Worm (Caenorhabditis elegans) whole organism, L2 larva: ENCODE measurements around the gene spe-41.
"Not testable (repeated sequence)": the region's sequence is repeated elsewhere in the genome, so short reads cannot be mapped to it uniquely, and the experiment has no call there.

Experiments
- F13H6.1 ChIP-seq: sonication (generic microtip); optimal IDR thresholded peaks from 2 replicates; lab custom pipeline; 2016; ENCODE audit warnings: missing genetic modification characterization, missing compliant biosample characterization
- ZK546.5 ChIP-seq: sonication (generic microtip); optimal IDR thresholded peaks from 2 replicates; lab custom pipeline; 2017; ENCODE audit warnings: missing biosample characterization, missing genetic modification characterization
- crh-2 ChIP-seq: sonication (generic microtip); optimal IDR thresholded peaks from 2 replicates; lab custom pipeline; 2017; ENCODE audit warnings: missing biosample characterization, missing genetic modification characterization
- dmd-4 ChIP-seq: sonication (generic microtip); optimal IDR thresholded peaks from 2 replicates; lab custom pipeline; 2017; ENCODE audit warnings: missing biosample characterization, missing genetic modification characterization
- egl-27 ChIP-seq: sonication (generic microtip); optimal IDR thresholded peaks from 3 replicates; lab custom pipeline; 2017; ENCODE audit warnings: missing biosample characterization, missing genetic modification reagents, missing genetic modification characterization
- elt-3 ChIP-seq: sonication (generic microtip); optimal IDR thresholded peaks from 2 replicates; lab custom pipeline; 2017; ENCODE audit warnings: missing biosample characterization, missing genetic modification characterization
- fos-1 ChIP-seq: fragments of 150-350 bp; optimal IDR thresholded peaks from 2 replicates; lab custom pipeline; 2014; ENCODE audit warnings: missing biosample characterization, missing genetic modification characterization
- gmeb-1 ChIP-seq: fragments of 150-350 bp; optimal IDR thresholded peaks from 2 replicates; lab custom pipeline; 2014; ENCODE audit warnings: missing biosample characterization, missing genetic modification characterization
- lin-11 ChIP-seq: fragments of 150-350 bp; sonication (generic microtip); optimal IDR thresholded peaks from 2 replicates; lab custom pipeline; 2014; ENCODE audit warnings: missing biosample characterization, missing genetic modification characterization, inconsistent platforms, mixed read lengths
- lin-39 ChIP-seq: fragments of 150-350 bp; optimal IDR thresholded peaks from 2 replicates; lab custom pipeline; 2014; ENCODE audit warnings: missing biosample characterization, missing genetic modification reagents, missing genetic modification characterization
- lsy-2 ChIP-seq, 2 experiments: fragments of 150-350 bp in 1 of 2; sonication (generic microtip) in 1 of 2; optimal IDR thresholded peaks; 2 replicates each; lab custom pipeline; 2014 to 2017; ENCODE audit warnings: missing biosample characterization in 2 of 2, missing genetic modification characterization in 2 of 2
- mab-5 ChIP-seq: fragments of 150-350 bp; optimal IDR thresholded peaks from 2 replicates; lab custom pipeline; 2014; ENCODE audit warnings: missing biosample characterization, missing genetic modification characterization
- mbf-1 ChIP-seq: sonication (generic microtip); optimal IDR thresholded peaks from 2 replicates; lab custom pipeline; 2017; ENCODE audit warnings: missing biosample characterization, missing genetic modification characterization
- mdl-1 ChIP-seq, 2 experiments: fragments of 150-350 bp in 1 of 2; sonication (generic microtip) in 1 of 2; optimal IDR thresholded peaks; 2 replicates each; lab custom pipeline; 2017; ENCODE audit warnings: missing biosample characterization in 2 of 2, missing genetic modification characterization in 2 of 2
- nhr-10 ChIP-seq: sonication (generic microtip); optimal IDR thresholded peaks from 2 replicates; lab custom pipeline; 2017; ENCODE audit warnings: missing biosample characterization, missing genetic modification characterization
- nhr-12 ChIP-seq: fragments of 150-350 bp; optimal IDR thresholded peaks from 2 replicates; lab custom pipeline; 2014; ENCODE audit warnings: missing biosample characterization, missing genetic modification characterization
- nhr-21 ChIP-seq: fragments of 150-350 bp; optimal IDR thresholded peaks from 2 replicates; lab custom pipeline; 2014; ENCODE audit warnings: missing biosample characterization, missing genetic modification characterization
- nhr-237 ChIP-seq: fragments of 150-350 bp; optimal IDR thresholded peaks from 2 replicates; lab custom pipeline; 2014; ENCODE audit warnings: missing biosample characterization, missing genetic modification characterization
- nhr-25 ChIP-seq: fragments of 150-350 bp; sonication (generic microtip); optimal IDR thresholded peaks from 3 replicates; lab custom pipeline; 2014; ENCODE audit warnings: missing biosample characterization, missing genetic modification characterization
- nhr-6 ChIP-seq: fragments of 150-350 bp; optimal IDR thresholded peaks from 2 replicates; lab custom pipeline; 2014; ENCODE audit warnings: missing biosample characterization, missing genetic modification characterization
- sem-4 ChIP-seq: fragments of 150-350 bp; optimal IDR thresholded peaks from 2 replicates; lab custom pipeline; 2014; ENCODE audit warnings: missing biosample characterization, missing genetic modification reagents, missing genetic modification characterization
- skn-1 ChIP-seq: sonication (generic microtip); optimal IDR thresholded peaks from 2 replicates; lab custom pipeline; 2017; ENCODE audit warnings: missing biosample characterization, missing genetic modification characterization
- sma-3 ChIP-seq: sonication (generic microtip); optimal IDR thresholded peaks from 2 replicates; lab custom pipeline; 2016; ENCODE audit warnings: missing genetic modification reagents, missing genetic modification characterization, missing compliant biosample characterization
- sma-9 ChIP-seq, 2 experiments: fragments of 150-350 bp in 1 of 2; sonication (generic microtip) in 1 of 2; optimal IDR thresholded peaks; 2 replicates each; lab custom pipeline; 2014 to 2016; ENCODE audit warnings: missing genetic modification characterization in 2 of 2, mild to moderate bottlenecking in 1 of 2, missing biosample characterization in 1 of 2, missing compliant biosample characterization in 1 of 2, missing genetic modification reagents in 1 of 2, moderate library complexity in 1 of 2
- unc-39 ChIP-seq: fragments of 150-350 bp; optimal IDR thresholded peaks from 2 replicates; lab custom pipeline; 2014; ENCODE audit warnings: missing biosample characterization, missing genetic modification characterization
- unc-55 ChIP-seq: fragments of 150-350 bp; sonication (generic microtip); optimal IDR thresholded peaks from 3 replicates; lab custom pipeline; 2014; ENCODE audit warnings: missing biosample characterization, missing genetic modification reagents, missing genetic modification characterization
- unc-62 ChIP-seq: fragments of 150-350 bp; optimal IDR thresholded peaks from 2 replicates; lab custom pipeline; 2014; ENCODE audit warnings: missing biosample characterization, missing genetic modification reagents, missing genetic modification characterization
- zag-1 ChIP-seq: fragments of 150-350 bp; optimal IDR thresholded peaks from 2 replicates; lab custom pipeline; 2014; ENCODE audit warnings: missing biosample characterization, missing genetic modification characterization
- ztf-11 ChIP-seq: sonication (generic microtip); optimal IDR thresholded peaks from 2 replicates; lab custom pipeline; 2017; ENCODE audit warnings: missing biosample characterization, missing genetic modification characterization
- ztf-4 ChIP-seq: fragments of 150-350 bp; optimal IDR thresholded peaks from 2 replicates; lab custom pipeline; 2014; ENCODE audit warnings: missing biosample characterization, missing genetic modification characterization

Gene spe-41

DNA sequence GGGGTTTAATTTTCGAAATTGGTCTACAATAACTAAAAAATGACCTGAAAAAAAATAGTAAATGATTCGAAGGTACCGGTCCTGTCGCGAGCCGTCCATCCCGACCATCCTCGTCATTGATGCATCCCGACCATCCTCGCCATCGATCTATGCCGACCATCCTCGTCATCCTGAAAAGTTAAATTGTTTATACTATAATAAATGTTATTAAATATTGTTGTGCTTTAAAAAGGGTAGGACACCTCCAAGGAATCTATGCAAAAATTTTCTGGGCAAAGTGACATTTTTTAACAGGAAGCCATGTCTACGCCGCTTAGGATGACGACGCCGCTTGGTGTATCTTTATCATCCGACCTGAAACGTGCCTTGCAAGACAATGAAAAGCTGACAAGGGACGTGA, 10.0 kb upstream of the spe-41 start, which contains the start of gene C34C12.1:
TSS of gene C34C12.1 (plus strand) at position 301 of the 400 bp plus-strand sequence.
- not testable (repeated sequence) for TF ChIP-seq dmd-4, lin-11, fos-1 (tag; lab: Kevin White, UChicago)

DNA sequence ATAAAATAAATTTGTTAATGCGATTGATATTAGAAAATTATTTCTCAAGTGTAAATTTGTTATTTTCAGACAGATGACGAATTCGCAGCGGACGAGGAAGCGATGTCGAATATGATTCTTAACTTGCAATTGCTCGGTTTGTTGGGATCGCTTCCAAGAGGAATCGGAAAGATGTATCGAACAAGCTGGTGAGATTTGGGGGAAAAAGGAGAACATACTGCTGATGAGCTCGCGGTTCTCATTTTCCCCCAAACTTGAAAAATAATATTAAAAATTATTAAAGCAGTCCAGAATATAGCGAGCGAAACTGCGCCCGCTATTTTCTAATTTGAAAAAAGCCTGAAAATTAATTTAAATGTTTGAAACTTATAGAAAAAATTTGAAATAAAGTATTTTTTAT, 9.5 kb upstream of the spe-41 start, which contains the start of gene C34C12.2:
TSS of gene C34C12.2 (plus strand) at position 301 of the 400 bp plus-strand sequence.
- not testable (repeated sequence) for TF ChIP-seq mab-5 (tag; lab: Kevin White, UChicago); sma-9 (GFP tag; optimal IDR thresholded peaks at IDR 0.05; lab: Kevin White, UChicago); sma-9 (tag; optimal IDR thresholded peaks at IDR 0.05; lab: Kevin White, UChicago); crh-2 (tag; lab: Kevin White, UChicago)
- TF ChIP-seq, all 48 proteins: peak for 0; not testable (repeated sequence) for 48

DNA sequence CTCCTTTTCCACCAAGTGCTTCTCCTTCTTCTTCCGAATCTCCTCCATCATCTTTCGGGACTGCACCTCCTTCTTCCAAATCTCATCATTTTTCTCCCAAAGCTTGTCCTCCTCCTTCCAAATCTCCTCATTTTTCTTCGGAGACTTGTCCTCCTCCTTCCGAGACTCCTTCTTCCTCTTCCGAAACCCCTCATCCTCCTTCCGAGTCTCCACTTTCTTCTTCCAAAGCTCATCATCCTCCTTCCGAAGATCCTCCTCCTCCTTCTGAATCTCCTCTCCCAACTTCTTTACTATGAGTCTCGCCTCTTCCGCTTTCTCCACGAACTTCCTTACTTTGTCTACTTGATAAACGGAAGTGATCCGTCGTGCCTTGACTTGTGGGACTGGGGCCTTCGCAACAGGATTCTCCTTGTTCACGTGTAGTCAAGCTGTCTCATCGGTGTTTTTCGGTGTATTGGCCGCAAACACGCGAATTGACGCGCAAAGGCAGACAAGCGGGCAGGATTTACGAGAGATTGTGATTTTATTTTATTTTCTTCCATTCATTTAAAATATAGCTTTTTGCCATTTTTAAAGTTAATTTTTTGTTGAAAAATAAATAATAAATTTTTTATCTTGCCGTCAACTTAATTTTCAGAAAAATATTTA, 8.7 kb upstream of the spe-41 start, which contains the start of the genes K01A11.3 and C34C12.12:
TSS of gene K01A11.3 (minus strand) at position 51 of the 648 bp plus-strand sequence.
TSS of gene C34C12.12 (plus strand) at position 632 of the 648 bp plus-strand sequence.
- TF ChIP-seq nhr-12 (no peak), ZK546.5 (no peak), mdl-1 (tag; optimal IDR thresholded peaks at IDR 0.05; lab: Kevin White, UChicago) (no peak), mab-5 (tag; lab: Kevin White, UChicago) (no peak), sem-4 (tag; lab: Kevin White, UChicago) (no peak), gmeb-1 (tag; lab: Kevin White, UChicago) (no peak), lin-39 (no peak), nhr-6 (tag; lab: Kevin White, UChicago) (no peak), ztf-4 (no peak)

DNA sequence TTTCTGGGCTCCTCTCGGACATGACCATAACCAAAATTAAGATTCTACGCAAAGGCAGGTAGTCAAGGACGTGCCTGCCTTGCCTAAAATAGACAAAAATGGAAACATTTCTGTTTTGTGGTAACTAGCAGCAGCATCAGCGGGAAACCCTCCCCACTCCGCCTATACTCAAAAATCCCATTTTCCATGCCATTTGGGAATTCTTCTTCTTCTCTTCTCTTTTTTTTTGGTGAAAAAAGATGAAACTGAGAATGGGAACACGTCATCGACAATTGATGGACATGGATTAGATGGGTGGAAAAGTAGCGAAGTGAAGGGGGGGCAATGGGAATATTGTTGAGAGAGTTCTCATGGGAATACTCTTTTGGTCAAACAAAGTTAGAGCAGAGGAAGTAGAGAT, 6.9 kb downstream of the spe-41 start:
- TF ChIP-seq unc-55 (GFP tag; lab: Kevin White, UChicago), result peak; percentile 47
- TF ChIP-seq zag-1 (tag; lab: Kevin White, UChicago), result peak; percentile 77
- TF ChIP-seq unc-62 (GFP tag; lab: Kevin White, UChicago), result peak; percentile 18
- no peak for TF ChIP-seq mdl-1 (tag; optimal IDR thresholded peaks at IDR 0.05; lab: Kevin White, UChicago)
- TF ChIP-seq elt-3 (tag; lab: Kevin White, UChicago), result no peak
- peak; percentile 49 for TF ChIP-seq mab-5 (tag; lab: Kevin White, UChicago)
- TF ChIP-seq lsy-2 (tag; optimal IDR thresholded peaks at IDR 0.05; lab: Kevin White, UChicago), result peak in 1 of 2 experiments; percentile 40
- peak; percentile 76 for TF ChIP-seq crh-2 (tag; lab: Kevin White, UChicago)

DNA sequence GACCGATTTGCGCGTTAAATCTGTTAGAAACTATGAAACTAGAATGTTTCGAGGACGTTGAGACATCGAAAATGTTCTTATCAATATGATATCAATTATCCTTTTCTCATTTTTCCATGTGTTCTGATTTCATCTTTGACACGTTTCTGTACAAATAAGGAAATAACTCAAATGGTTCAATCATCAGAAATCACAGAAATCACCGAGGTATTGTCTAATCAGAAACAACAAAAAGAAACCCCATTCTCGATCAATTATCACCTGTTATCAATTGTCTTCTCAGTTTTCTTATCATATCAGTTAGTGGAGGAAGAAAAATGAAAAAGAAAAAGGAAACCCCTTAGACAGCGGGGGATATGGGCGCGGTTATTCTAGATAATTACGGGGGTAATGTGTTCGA, 8.9 kb downstream of the spe-41 start:
- peak; percentile 34 for TF ChIP-seq nhr-25
- TF ChIP-seq crh-2 (tag; lab: Kevin White, UChicago), result peak; percentile 28
- TF ChIP-seq mbf-1, result no peak
- TF ChIP-seq gmeb-1 (tag; lab: Kevin White, UChicago), result peak; percentile 10
- TF ChIP-seq nhr-6 (tag; lab: Kevin White, UChicago), result no peak
- TF ChIP-seq sma-3 (GFP tag; lab: Kevin White, UChicago), result peak; percentile 41
- no peak for TF ChIP-seq F13H6.1
- peak; percentile 67 for TF ChIP-seq nhr-21
- peak; percentile 73 for TF ChIP-seq fos-1 (tag; lab: Kevin White, UChicago)
- TF ChIP-seq egl-27 (tag; lab: Kevin White, UChicago), result peak; percentile 44
- TF ChIP-seq sma-9 (GFP tag; optimal IDR thresholded peaks at IDR 0.05; lab: Kevin White, UChicago), result peak; percentile 82
- no peak for TF ChIP-seq sma-9 (tag; optimal IDR thresholded peaks at IDR 0.05; lab: Kevin White, UChicago)

DNA sequence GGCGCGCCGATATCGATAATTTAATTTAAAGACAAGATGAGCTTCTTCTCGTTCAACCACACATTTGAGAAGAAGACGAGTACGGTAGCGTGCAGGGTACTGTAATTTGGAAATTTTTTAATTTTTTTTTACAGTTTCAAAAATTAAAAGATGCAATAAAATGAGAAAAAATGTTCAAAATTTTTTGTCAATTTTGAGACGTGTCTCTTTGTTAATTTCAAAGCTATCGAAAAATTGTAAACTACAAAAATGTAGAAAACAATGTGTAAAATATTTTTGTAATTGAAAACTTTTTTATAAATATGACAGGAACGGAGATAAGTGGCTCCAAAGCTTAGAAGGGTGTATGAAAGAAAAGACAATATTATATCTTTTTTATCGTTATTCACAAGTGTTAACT, 12.6 kb downstream of the spe-41 start, which contains the start of gene K01A11.1:
TSS of gene K01A11.1 (minus strand) at position 101 of the 400 bp plus-strand sequence.
- TF ChIP-seq mbf-1 (no peak), nhr-10 (no peak), ztf-11 (tag; lab: Kevin White, UChicago) (no peak), mdl-1 (tag; optimal IDR thresholded peaks at IDR 0.05; lab: Kevin White, UChicago) (no peak), unc-39 (tag; lab: Kevin White, UChicago) (no peak), nhr-237 (no peak), skn-1 (no peak), nhr-6 (tag; lab: Kevin White, UChicago) (no peak)
